Worm (Caenorhabditis elegans) whole organism, late embryonic: ENCODE data around the gene M04B2.7.

ENCODE experiments used
- C08G9.2 ChIP-seq: sonication (generic microtip); optimal IDR thresholded peaks from 2 replicates; lab custom pipeline; 2016; ENCODE audit warnings: mild to moderate bottlenecking, missing genetic modification characterization, moderate library complexity, missing compliant biosample characterization
- C38D4.7 ChIP-seq: fragments of 200-800 bp; sonication (Bioruptor generic); optimal IDR thresholded peaks from 2 replicates; lab custom pipeline; 2018; ENCODE audit warnings: mild to moderate bottlenecking, missing genetic modification characterization, moderate library complexity, missing compliant biosample characterization
- F13H6.1 ChIP-seq: sonication (generic microtip); optimal IDR thresholded peaks from 2 replicates; lab custom pipeline; 2016; ENCODE audit warnings: missing genetic modification characterization, missing compliant biosample characterization
- K09A11.1 ChIP-seq: sonication (generic microtip); optimal IDR thresholded peaks from 2 replicates; lab custom pipeline; 2017; ENCODE audit warnings: antibody characterized with exemption, mild to moderate bottlenecking, missing genetic modification characterization, missing compliant biosample characterization; ENCODE audit not compliant: insufficient read depth
- ceh-14 ChIP-seq: sonication (generic microtip); optimal IDR thresholded peaks from 2 replicates; lab custom pipeline; 2016; ENCODE audit warnings: missing genotype, missing genetic modification characterization, missing compliant biosample characterization
- ceh-18 ChIP-seq: sonication (generic microtip); optimal IDR thresholded peaks from 2 replicates; lab custom pipeline; 2016; ENCODE audit warnings: missing genetic modification characterization, missing compliant biosample characterization
- ceh-19 ChIP-seq: fragments of 200-800 bp; sonication (Bioruptor generic); optimal IDR thresholded peaks from 2 replicates; lab custom pipeline; 2018; ENCODE audit warnings: mild to moderate bottlenecking, missing genetic modification characterization, missing compliant biosample characterization
- ceh-2 ChIP-seq: sonication (generic microtip); optimal IDR thresholded peaks from 2 replicates; lab custom pipeline; 2016; ENCODE audit warnings: missing genotype, missing genetic modification characterization, missing compliant biosample characterization
- ceh-22 ChIP-seq: sonication (generic microtip); optimal IDR thresholded peaks from 2 replicates; lab custom pipeline; 2017; ENCODE audit warnings: missing biosample characterization, missing genetic modification characterization
- ceh-24 ChIP-seq: sonication (generic microtip); optimal IDR thresholded peaks from 2 replicates; lab custom pipeline; 2016; ENCODE audit warnings: mild to moderate bottlenecking, missing genetic modification characterization, missing compliant biosample characterization
- ceh-30 ChIP-seq: fragments of 150-350 bp; optimal IDR thresholded peaks from 2 replicates; lab custom pipeline; 2014; ENCODE audit warnings: missing biosample characterization, missing genetic modification characterization
- ceh-31 ChIP-seq: sonication (generic microtip); optimal IDR thresholded peaks from 2 replicates; lab custom pipeline; 2016; ENCODE audit warnings: missing genetic modification characterization, missing compliant biosample characterization
- ceh-34 ChIP-seq: sonication (generic microtip); optimal IDR thresholded peaks from 2 replicates; lab custom pipeline; 2016; ENCODE audit warnings: mild to moderate bottlenecking, missing genetic modification characterization, missing compliant biosample characterization
- ceh-48 ChIP-seq: sonication (generic microtip); optimal IDR thresholded peaks from 2 replicates; lab custom pipeline; 2016; ENCODE audit warnings: missing genetic modification characterization, inconsistent platforms, missing compliant biosample characterization
- ceh-6 ChIP-seq: fragments of 200-800 bp; sonication (Bioruptor generic); optimal IDR thresholded peaks from 2 replicates; lab custom pipeline; 2018; ENCODE audit warnings: mild to moderate bottlenecking, missing genetic modification characterization, missing compliant biosample characterization
- ceh-9 ChIP-seq: sonication (generic microtip); optimal IDR thresholded peaks from 2 replicates; lab custom pipeline; 2016; ENCODE audit warnings: mild to moderate bottlenecking, missing genetic modification characterization, inconsistent platforms, missing compliant biosample characterization
- dmd-4 ChIP-seq: sonication (generic microtip); optimal IDR thresholded peaks from 2 replicates; lab custom pipeline; 2016; ENCODE audit warnings: borderline replicate concordance, missing genetic modification characterization, missing compliant biosample characterization
- dve-1 ChIP-seq: sonication (generic microtip); optimal IDR thresholded peaks from 2 replicates; lab custom pipeline; 2017; ENCODE audit warnings: antibody characterized with exemption, mild to moderate bottlenecking, missing genetic modification characterization, missing compliant biosample characterization
- elt-2 ChIP-seq: sonication (generic microtip); optimal IDR thresholded peaks from 2 replicates; lab custom pipeline; 2016; ENCODE audit warnings: missing genetic modification reagents, missing genetic modification characterization, missing compliant biosample characterization
- elt-4 ChIP-seq: sonication (generic microtip); optimal IDR thresholded peaks from 2 replicates; lab custom pipeline; 2016; ENCODE audit warnings: missing genetic modification characterization, missing compliant biosample characterization
- fax-1 ChIP-seq: sonication (generic microtip); optimal IDR thresholded peaks from 2 replicates; lab custom pipeline; 2016; ENCODE audit warnings: missing genotype, missing genetic modification characterization, missing compliant biosample characterization
- fkh-10 ChIP-seq: fragments of 150-350 bp; optimal IDR thresholded peaks from 2 replicates; lab custom pipeline; 2014; ENCODE audit warnings: missing biosample characterization, missing genetic modification reagents, missing genetic modification characterization
- gmeb-2 ChIP-seq: sonication (generic microtip); optimal IDR thresholded peaks from 2 replicates; lab custom pipeline; 2016; ENCODE audit warnings: missing genetic modification characterization, inconsistent platforms, missing compliant biosample characterization
- hlh-13 ChIP-seq: fragments of 200-800 bp; sonication (Bioruptor generic); optimal IDR thresholded peaks from 2 replicates; lab custom pipeline; 2018; ENCODE audit warnings: mild to moderate bottlenecking, missing genetic modification characterization, missing compliant biosample characterization
- hlh-15 ChIP-seq: sonication (generic microtip); optimal IDR thresholded peaks from 2 replicates; lab custom pipeline; 2016; ENCODE audit warnings: missing genetic modification characterization, missing compliant biosample characterization
- hlh-30 ChIP-seq: sonication (generic microtip); optimal IDR thresholded peaks from 2 replicates; lab custom pipeline; 2017; ENCODE audit warnings: antibody characterized with exemption, missing genetic modification characterization, missing compliant biosample characterization; ENCODE audit not compliant: insufficient read depth
- hlh-6 ChIP-seq: sonication (generic microtip); optimal IDR thresholded peaks from 2 replicates; lab custom pipeline; 2016; ENCODE audit warnings: missing genotype, missing genetic modification characterization, missing compliant biosample characterization
- hlh-8 ChIP-seq: sonication (generic microtip); optimal IDR thresholded peaks from 2 replicates; lab custom pipeline; 2016; ENCODE audit warnings: missing genotype, missing genetic modification characterization, missing compliant biosample characterization
- lim-6 ChIP-seq: sonication (generic microtip); optimal IDR thresholded peaks from 2 replicates; lab custom pipeline; 2016; ENCODE audit warnings: missing genetic modification characterization, missing compliant biosample characterization
- lin-11 ChIP-seq: fragments of 200-800 bp; sonication (Bioruptor generic); optimal IDR thresholded peaks from 2 replicates; lab custom pipeline; 2018; ENCODE audit warnings: mild to moderate bottlenecking, missing genetic modification characterization, missing compliant biosample characterization
- madf-2 ChIP-seq: sonication (generic microtip); optimal IDR thresholded peaks from 2 replicates; lab custom pipeline; 2017; ENCODE audit warnings: missing genetic modification characterization, missing compliant biosample characterization
- nfya-1 ChIP-seq: sonication (generic microtip); optimal IDR thresholded peaks from 2 replicates; lab custom pipeline; 2017; ENCODE audit warnings: missing genetic modification characterization, mild to moderate bottlenecking, missing compliant biosample characterization, antibody characterized with exemption, moderate library complexity
- npax-4 ChIP-seq: sonication (generic microtip); optimal IDR thresholded peaks from 2 replicates; lab custom pipeline; 2016; ENCODE audit warnings: missing genetic modification characterization, missing compliant biosample characterization
- odd-2 ChIP-seq: sonication (generic microtip); optimal IDR thresholded peaks from 2 replicates; lab custom pipeline; 2017; ENCODE audit warnings: antibody characterized with exemption, mild to moderate bottlenecking, missing genetic modification characterization, missing compliant biosample characterization
- pag-3 ChIP-seq: sonication (generic microtip); optimal IDR thresholded peaks from 2 replicates; lab custom pipeline; 2016; ENCODE audit warnings: missing compliant biosample characterization, missing genetic modification characterization, borderline replicate concordance
- pat-9 ChIP-seq: fragments of 200-800 bp; sonication (Bioruptor generic); optimal IDR thresholded peaks from 2 replicates; lab custom pipeline; 2018; ENCODE audit warnings: mild to moderate bottlenecking, missing genetic modification characterization, moderate library complexity, missing compliant biosample characterization
- pax-1 ChIP-seq: fragments of 150-350 bp; optimal IDR thresholded peaks from 2 replicates; lab custom pipeline; 2014; ENCODE audit warnings: missing biosample characterization, missing genetic modification characterization
- pha-2 ChIP-seq: sonication (generic microtip); optimal IDR thresholded peaks from 2 replicates; lab custom pipeline; 2017; ENCODE audit warnings: mild to moderate bottlenecking, missing genetic modification characterization, missing compliant biosample characterization
- pha-4 ChIP-seq: fragments of 150-350 bp; optimal IDR thresholded peaks from 2 replicates; lab custom pipeline; 2018; ENCODE audit warnings: missing biosample characterization, missing genetic modification reagents, missing genetic modification characterization
- pros-1 ChIP-seq: fragments of 150-350 bp; optimal IDR thresholded peaks from 2 replicates; lab custom pipeline; 2014; ENCODE audit warnings: missing biosample characterization, missing genetic modification reagents, missing genetic modification characterization
- ref-2 ChIP-seq: sonication (generic microtip); optimal IDR thresholded peaks from 2 replicates; lab custom pipeline; 2016; ENCODE audit warnings: missing genetic modification characterization, missing compliant biosample characterization
- rnt-1 ChIP-seq: sonication (generic microtip); optimal IDR thresholded peaks from 2 replicates; lab custom pipeline; 2016; ENCODE audit warnings: missing genetic modification characterization, missing compliant biosample characterization
- sdc-2 ChIP-seq: sonication (generic microtip); optimal IDR thresholded peaks from 2 replicates; lab custom pipeline; 2016; ENCODE audit warnings: missing genotype, missing genetic modification characterization, missing compliant biosample characterization
- sox-4 ChIP-seq: sonication (generic microtip); optimal IDR thresholded peaks from 2 replicates; lab custom pipeline; 2017; ENCODE audit warnings: mild to moderate bottlenecking, missing genetic modification characterization, inconsistent platforms, missing compliant biosample characterization
- syd-9 ChIP-seq: sonication (generic microtip); optimal IDR thresholded peaks from 2 replicates; lab custom pipeline; 2016; ENCODE audit warnings: mild to moderate bottlenecking, missing genetic modification characterization, moderate library complexity, missing compliant biosample characterization
- tbx-2 ChIP-seq: sonication (generic microtip); optimal IDR thresholded peaks from 2 replicates; lab custom pipeline; 2016; ENCODE audit warnings: missing genetic modification characterization, missing compliant biosample characterization
- ttx-3 ChIP-seq: sonication (generic microtip); optimal IDR thresholded peaks from 2 replicates; lab custom pipeline; 2016; ENCODE audit warnings: missing genetic modification reagents, missing genetic modification characterization, missing compliant biosample characterization
- unc-3 ChIP-seq, 2 experiments: fragments of 200-800 bp in 1 of 2; sonication (Bioruptor generic) in 1 of 2; sonication (generic microtip) in 1 of 2; conservative IDR thresholded peaks in 1 of 2; optimal IDR thresholded peaks in 1 of 2; 2 replicates each; pipeline versions ENCODE4 v1.3.6 to Lab custom; 2016 to 2022; ENCODE audit warnings: missing compliant biosample characterization in 2 of 2, missing genetic modification characterization in 2 of 2, missing genetic modification reagents in 1 of 2
- unc-42 ChIP-seq: sonication (generic microtip); optimal IDR thresholded peaks from 2 replicates; lab custom pipeline; 2016; ENCODE audit warnings: missing genotype, missing genetic modification characterization, missing compliant biosample characterization
- unc-55 ChIP-seq: sonication (generic microtip); optimal IDR thresholded peaks from 2 replicates; lab custom pipeline; 2017; ENCODE audit warnings: missing biosample characterization, missing genetic modification reagents, missing genetic modification characterization
- zip-5 ChIP-seq: sonication (generic microtip); optimal IDR thresholded peaks from 2 replicates; lab custom pipeline; 2016; ENCODE audit warnings: missing genetic modification characterization, missing compliant biosample characterization

The M04B2.7 gene

ce11 chrIV:11593415-11594190 is 45.0 kb upstream of the M04B2.7 start, which contains the start of gene F40F11.3:
Gene F40F11.3 (minus strand): TSS chrIV:11594003.
- TF ChIP-seq gmeb-2 (tag; lab: Kevin White, UChicago) (no peak), ceh-22 (tag; lab: Kevin White, UChicago) (peak; percentile 86), ceh-18 (tag; lab: Kevin White, UChicago) (peak; percentile 69), C38D4.7 (no peak), ceh-19 (GFP tag; lab: Kevin White, UChicago) (peak; percentile 41), ref-2 (tag; lab: Kevin White, UChicago) (peak; percentile 80), lin-11 (tag; lab: Kevin White, UChicago) (no peak), ceh-24 (tag; lab: Kevin White, UChicago) (no peak), sdc-2 (no peak), tbx-2 (tag; lab: Kevin White, UChicago) (peak; percentile 80), fax-1 (tag; lab: Kevin White, UChicago) (no peak), K09A11.1 (tag; lab: Kevin White, UChicago) (peak; percentile 1), npax-4 (no peak), pag-3 (tag; lab: Kevin White, UChicago) (no peak), hlh-6 (tag; lab: Kevin White, UChicago) (no peak), ceh-31 (tag; lab: Kevin White, UChicago) (peak; percentile 58), unc-55 (GFP tag; lab: Kevin White, UChicago) (peak; percentile 86), pax-1 (tag; lab: Kevin White, UChicago) (no peak), hlh-30 (tag; lab: Kevin White, UChicago) (peak; percentile 68), pha-2 (tag; lab: Kevin White, UChicago) (no peak), hlh-8 (tag; lab: Kevin White, UChicago) (peak; percentile 67), C08G9.2 (tag; lab: Kevin White, UChicago) (no peak), ceh-2 (tag; lab: Kevin White, UChicago) (no peak), madf-2 (tag; lab: Kevin White, UChicago) (no peak), hlh-13 (GFP tag; lab: Kevin White, UChicago) (no peak), lim-6 (tag; lab: Kevin White, UChicago) (peak; percentile 30), odd-2 (tag; lab: Kevin White, UChicago) (no peak), ttx-3 (tag; lab: Kevin White, UChicago) (peak; percentile 23), ceh-6 (GFP tag; lab: Kevin White, UChicago) (peak; percentile 16), ceh-48 (peak; percentile 33), unc-42 (tag; lab: Kevin White, UChicago) (peak; percentile 91), hlh-15 (tag; lab: Kevin White, UChicago) (no peak), ceh-30 (tag; lab: Kevin White, UChicago) (peak; percentile 37), pros-1 (peak; percentile 76), unc-3 (GFP tag; conservative IDR thresholded peaks at IDR 0.05; lab: Robert Waterston, UW) (no peak), unc-3 (tag; optimal IDR thresholded peaks at IDR 0.05; lab: Kevin White, UChicago) (no peak), F13H6.1 (tag; lab: Kevin White, UChicago) (peak; percentile 24), rnt-1 (no peak), pat-9 (tag; lab: Kevin White, UChicago) (peak; percentile 31), elt-4 (tag; lab: Kevin White, UChicago) (no peak), ceh-14 (tag; lab: Kevin White, UChicago) (peak; percentile 36), pha-4 (no peak), sox-4 (tag; lab: Kevin White, UChicago) (no peak), dve-1 (tag; lab: Kevin White, UChicago) (peak; percentile 77), ceh-9 (tag; lab: Kevin White, UChicago) (no peak), elt-2 (tag; lab: Kevin White, UChicago) (no peak), zip-5 (no peak), fkh-10 (GFP tag; lab: Kevin White, UChicago) (peak; percentile 61), syd-9 (tag; lab: Kevin White, UChicago) (no peak), dmd-4 (no peak), ceh-34 (tag; lab: Kevin White, UChicago) (peak; percentile 70), nfya-1 (tag; lab: Kevin White, UChicago) (peak; percentile 88)
